Worm (Caenorhabditis elegans) whole organism, L4 larva: Measurements from ENCODE around the gene let-92.

ENCODE experiments used
- F10B5.3 ChIP-seq: sonication (generic microtip); optimal IDR thresholded peaks from 2 replicates; lab custom pipeline; 2016; ENCODE audit warnings: mild to moderate bottlenecking, missing genetic modification characterization, missing compliant biosample characterization
- F26F4.8 ChIP-seq: fragments of 200-800 bp; sonication (Bioruptor generic); conservative IDR thresholded peaks from 2 replicates; pipeline ENCODE4 v1.3.6; 2022; ENCODE audit warnings: missing genetic modification characterization, missing compliant biosample characterization
- R02D3.7 ChIP-seq: fragments of 150-350 bp; sonication (generic microtip); optimal IDR thresholded peaks from 3 replicates; lab custom pipeline; 2014; ENCODE audit warnings: missing biosample characterization, missing genetic modification characterization
- T20F7.1 ChIP-seq: fragments of 200-800 bp; sonication (Bioruptor generic); optimal IDR thresholded peaks from 2 replicates; lab custom pipeline; 2018; ENCODE audit warnings: mild to moderate bottlenecking, missing genetic modification characterization, missing compliant biosample characterization
- T26A8.4 ChIP-seq: fragments of 200-800 bp; sonication (Bioruptor generic); IDR thresholded peaks from 2 replicates; pipeline ENCODE4 v1.3.6; 2022; ENCODE audit warnings: missing genetic modification characterization, missing compliant biosample characterization
- Y105C5A.15 ChIP-seq: fragments of 200-800 bp; sonication (Bioruptor generic); IDR thresholded peaks from 2 replicates; pipeline ENCODE4 v1.3.6; 2022; ENCODE audit warnings: missing genetic modification characterization, missing compliant biosample characterization
- Y5F2A.4 ChIP-seq: fragments of 200-800 bp; sonication (Bioruptor generic); optimal IDR thresholded peaks from 2 replicates; lab custom pipeline; 2018; ENCODE audit warnings: mild to moderate bottlenecking, missing genetic modification characterization, missing compliant biosample characterization
- aha-1 ChIP-seq: fragments of 150-350 bp; peaks from one replicate; lab custom pipeline; 2014; ENCODE audit warnings: missing biosample characterization, missing genetic modification characterization
- aly-2 ChIP-seq: sonication (generic microtip); optimal IDR thresholded peaks from 2 replicates; lab custom pipeline; 2018; ENCODE audit warnings: missing biosample characterization, missing genetic modification characterization
- arid-1 ChIP-seq: fragments of 200-800 bp; sonication (Bioruptor generic); conservative IDR thresholded peaks from 2 replicates; pipeline ENCODE4 v1.3.6; 2022; ENCODE audit warnings: missing genetic modification reagents, missing genetic modification characterization, missing compliant biosample characterization
- ceh-28 ChIP-seq: fragments of 150-350 bp; optimal IDR thresholded peaks from 2 replicates; lab custom pipeline; 2014; ENCODE audit warnings: missing biosample characterization, missing genetic modification reagents, missing genetic modification characterization
- ceh-44 ChIP-seq: fragments of 200-800 bp; sonication (Bioruptor generic); IDR thresholded peaks from 2 replicates; pipeline ENCODE4 v1.3.6; 2022; ENCODE audit warnings: missing genetic modification reagents, missing genetic modification characterization, missing compliant biosample characterization
- ces-1 ChIP-seq: fragments of 150-350 bp; sonication (generic microtip); optimal IDR thresholded peaks from 4 replicates; lab custom pipeline; 2014; ENCODE audit warnings: missing biosample characterization, missing genetic modification reagents, missing genetic modification characterization
- cey-2 ChIP-seq: sonication (generic microtip); optimal IDR thresholded peaks from 3 replicates; lab custom pipeline; 2017; ENCODE audit warnings: missing genetic modification characterization, mild to moderate bottlenecking, missing compliant biosample characterization, antibody characterized with exemption, borderline replicate concordance; ENCODE audit not compliant: insufficient read depth
- daf-12 ChIP-seq: fragments of 150-350 bp; optimal IDR thresholded peaks from 2 replicates; lab custom pipeline; 2014; ENCODE audit warnings: missing biosample characterization, missing genetic modification reagents, missing genetic modification characterization
- daf-19 ChIP-seq: fragments of 200-800 bp; sonication (Bioruptor generic); conservative IDR thresholded peaks from 2 replicates; pipeline ENCODE4 v1.3.6; 2022; ENCODE audit warnings: missing genetic modification characterization, missing compliant biosample characterization
- duxl-1 ChIP-seq: sonication (generic microtip); optimal IDR thresholded peaks from 2 replicates; lab custom pipeline; 2016; ENCODE audit warnings: mild to moderate bottlenecking, missing genetic modification characterization, moderate library complexity, missing compliant biosample characterization; ENCODE audit not compliant: poor library complexity
- dve-1 ChIP-seq: sonication (generic microtip); optimal IDR thresholded peaks from 2 replicates; lab custom pipeline; 2017; ENCODE audit warnings: antibody characterized with exemption, mild to moderate bottlenecking, missing genetic modification characterization, missing compliant biosample characterization; ENCODE audit not compliant: insufficient read depth
- egl-27 ChIP-seq: sonication (generic microtip); optimal IDR thresholded peaks from 3 replicates; lab custom pipeline; 2017; ENCODE audit warnings: missing biosample characterization, missing genetic modification reagents, missing genetic modification characterization
- fkh-10 ChIP-seq: fragments of 150-350 bp; optimal IDR thresholded peaks from 2 replicates; lab custom pipeline; 2014; ENCODE audit warnings: missing biosample characterization, missing genetic modification reagents, missing genetic modification characterization
- fos-1 ChIP-seq: fragments of 150-350 bp; optimal IDR thresholded peaks from 2 replicates; lab custom pipeline; 2014; ENCODE audit warnings: missing biosample characterization, missing genetic modification characterization
- gei-8 ChIP-seq: fragments of 200-800 bp; sonication (Bioruptor generic); optimal IDR thresholded peaks from 2 replicates; lab custom pipeline; 2018; ENCODE audit warnings: mild to moderate bottlenecking, missing genetic modification characterization, missing compliant biosample characterization
- hif-1 ChIP-seq, 2 experiments: sonication (generic microtip); optimal IDR thresholded peaks; 2 replicates each; lab custom pipeline; 2016 to 2017; ENCODE audit warnings: missing compliant biosample characterization in 2 of 2, missing genetic modification characterization in 2 of 2, missing genetic modification reagents in 2 of 2, missing genotype in 2 of 2, mild to moderate bottlenecking in 1 of 2
- jun-1 ChIP-seq: fragments of 150-350 bp; optimal IDR thresholded peaks from 2 replicates; lab custom pipeline; 2014; ENCODE audit warnings: missing biosample characterization, missing genetic modification reagents, missing genetic modification characterization
- lim-7 ChIP-seq: fragments of 200-800 bp; sonication (Bioruptor generic); IDR thresholded peaks from 2 replicates; pipeline ENCODE4 v1.3.6; 2022; ENCODE audit warnings: missing genetic modification characterization, missing compliant biosample characterization
- lin-38 ChIP-seq: fragments of 200-800 bp; sonication (Bioruptor generic); IDR thresholded peaks from 2 replicates; pipeline ENCODE4 v1.3.6; 2022; ENCODE audit warnings: missing genetic modification reagents, missing genetic modification characterization, missing compliant biosample characterization
- lir-3 ChIP-seq: sonication (generic microtip); optimal IDR thresholded peaks from 2 replicates; lab custom pipeline; 2016; ENCODE audit warnings: mild to moderate bottlenecking, missing genetic modification characterization, missing compliant biosample characterization
- mep-1 ChIP-seq: fragments of 150-350 bp; sonication (generic microtip); optimal IDR thresholded peaks from 3 replicates; lab custom pipeline; 2014; ENCODE audit warnings: missing biosample characterization, missing genetic modification characterization
- mxl-3 ChIP-seq: fragments of 200-800 bp; sonication (Bioruptor generic); optimal IDR thresholded peaks from 2 replicates; lab custom pipeline; 2018; ENCODE audit warnings: mild to moderate bottlenecking, missing genetic modification characterization, missing compliant biosample characterization
- nhr-10 ChIP-seq: fragments of 150-350 bp; optimal IDR thresholded peaks from 2 replicates; lab custom pipeline; 2014; ENCODE audit warnings: missing biosample characterization, missing genetic modification characterization
- nhr-102 ChIP-seq: sonication (generic microtip); optimal IDR thresholded peaks from 2 replicates; lab custom pipeline; 2016; ENCODE audit warnings: mild to moderate bottlenecking, missing genetic modification characterization, moderate library complexity, missing compliant biosample characterization
- nhr-11 ChIP-seq: fragments of 150-350 bp; optimal IDR thresholded peaks from 2 replicates; lab custom pipeline; 2014; ENCODE audit warnings: missing biosample characterization, missing genetic modification characterization
- nhr-28 ChIP-seq: fragments of 150-350 bp; optimal IDR thresholded peaks from 2 replicates; lab custom pipeline; 2014; ENCODE audit warnings: missing biosample characterization, missing genetic modification characterization
- nhr-42 ChIP-seq: fragments of 200-800 bp; sonication (Bioruptor generic); IDR thresholded peaks from 2 replicates; pipeline ENCODE4 v1.3.6; 2022; ENCODE audit warnings: missing genetic modification characterization, missing compliant biosample characterization
- nhr-76 ChIP-seq: fragments of 150-350 bp; optimal IDR thresholded peaks from 2 replicates; lab custom pipeline; 2014; ENCODE audit warnings: missing biosample characterization, missing genetic modification characterization
- nhr-77 ChIP-seq: fragments of 150-350 bp; optimal IDR thresholded peaks from 2 replicates; lab custom pipeline; 2014; ENCODE audit warnings: missing biosample characterization, missing genetic modification characterization
- pha-4 ChIP-seq, 2 experiments: fragments of 150-350 bp in 1 of 2; fragments of 200-800 bp in 1 of 2; sonication (Bioruptor generic) in 1 of 2; IDR thresholded peaks in 1 of 2; optimal IDR thresholded peaks in 1 of 2; 2 replicates each; pipeline versions ENCODE4 v1.3.6 to Lab custom; 2014 to 2022; ENCODE audit warnings: missing genetic modification characterization in 2 of 2, missing genetic modification reagents in 2 of 2, missing biosample characterization in 1 of 2, missing compliant biosample characterization in 1 of 2
- pqm-1 ChIP-seq: sonication (generic microtip); optimal IDR thresholded peaks from 2 replicates; lab custom pipeline; 2017; ENCODE audit warnings: missing biosample characterization, missing genetic modification characterization
- skn-1 ChIP-seq: fragments of 150-350 bp; optimal IDR thresholded peaks from 2 replicates; lab custom pipeline; 2014; ENCODE audit warnings: missing biosample characterization, missing genetic modification characterization
- snpc-1.2 ChIP-seq: fragments of 200-800 bp; sonication (Bioruptor generic); IDR thresholded peaks from 2 replicates; pipeline ENCODE4 v1.3.6; 2022; ENCODE audit warnings: missing genetic modification reagents, missing genetic modification characterization, missing compliant biosample characterization
- spr-3 ChIP-seq: fragments of 200-800 bp; sonication (Bioruptor generic); optimal IDR thresholded peaks from 2 replicates; lab custom pipeline; 2018; ENCODE audit warnings: mild to moderate bottlenecking, missing genetic modification characterization, missing compliant biosample characterization
- tag-97 ChIP-seq: fragments of 200-800 bp; sonication (Bioruptor generic); IDR thresholded peaks from 2 replicates; pipeline ENCODE4 v1.3.6; 2022; ENCODE audit warnings: missing genetic modification characterization, missing compliant biosample characterization
- tra-1 ChIP-seq: fragments of 200-800 bp; sonication (Bioruptor generic); IDR thresholded peaks from 2 replicates; pipeline ENCODE4 v1.3.6; 2022; ENCODE audit warnings: missing genetic modification reagents, missing genetic modification characterization, missing compliant biosample characterization
- vab-7 ChIP-seq: fragments of 200-800 bp; sonication (Bioruptor generic); IDR thresholded peaks from 2 replicates; pipeline ENCODE4 v1.3.6; 2022; ENCODE audit warnings: missing genetic modification reagents, missing genetic modification characterization, missing compliant biosample characterization
- zfp-2 ChIP-seq: sonication (generic microtip); optimal IDR thresholded peaks from 2 replicates; lab custom pipeline; 2016; ENCODE audit warnings: mild to moderate bottlenecking, missing genetic modification characterization, missing compliant biosample characterization
- zfp-3 ChIP-seq: fragments of 200-800 bp; sonication (Bioruptor generic); conservative IDR thresholded peaks from 2 replicates; pipeline ENCODE4 v1.3.6; 2022; ENCODE audit warnings: missing genetic modification reagents, missing genetic modification characterization, missing compliant biosample characterization
- zip-2 ChIP-seq: fragments of 150-350 bp; optimal IDR thresholded peaks from 2 replicates; lab custom pipeline; 2014; ENCODE audit warnings: missing biosample characterization, missing genetic modification characterization
- ztf-7 ChIP-seq: fragments of 150-350 bp; optimal IDR thresholded peaks from 2 replicates; lab custom pipeline; 2014; ENCODE audit warnings: missing biosample characterization, missing genetic modification characterization

The let-92 gene

ce11 chrIV:11809708-11810114, 48.5 kb upstream of the let-92 start (continued):
- TF ChIP-seq duxl-1 (no peak), fos-1 (tag; lab: Kevin White, UChicago) (no peak), F26F4.8 (GFP tag; lab: Robert Waterston, UW) (no peak), zip-2 (tag; lab: Kevin White, UChicago) (no peak), pha-4 (GFP tag; IDR thresholded peaks at IDR 0.05; lab: Robert Waterston, UW) (no peak), pha-4 (tag; optimal IDR thresholded peaks at IDR 0.05; lab: Kevin White, UChicago) (peak; percentile 28), nhr-42 (GFP tag; lab: Robert Waterston, UW) (no peak), nhr-76 (tag; lab: Kevin White, UChicago) (no peak), F10B5.3 (tag; lab: Kevin White, UChicago) (no peak), snpc-1.2 (GFP tag; lab: Robert Waterston, UW) (no peak), pqm-1 (tag; lab: Kevin White, UChicago) (no peak), aha-1 (tag; lab: Kevin White, UChicago) (peak; percentile 99), mxl-3 (peak; percentile 34), ceh-44 (GFP tag; lab: Robert Waterston, UW) (no peak), tra-1 (GFP tag; lab: Robert Waterston, UW) (0 out of 2 replicates have a peak, but pooled peaks have one; percentile 4), hif-1 (tag; optimal IDR thresholded peaks at IDR 0.05; lab: Kevin White, UChicago) (peak in 1 of 2 experiments; percentile 65), Y5F2A.4 (GFP tag; lab: Kevin White, UChicago) (no peak), lin-38 (GFP tag; lab: Robert Waterston, UW) (no peak), T20F7.1 (GFP tag; lab: Kevin White, UChicago) (peak; percentile 21), arid-1 (no peak), jun-1 (no peak), zfp-3 (GFP tag; lab: Robert Waterston, UW) (no peak), gei-8 (GFP tag; lab: Kevin White, UChicago) (no peak), fkh-10 (peak; percentile 90), nhr-10 (tag; lab: Kevin White, UChicago) (no peak), daf-19 (no peak), ceh-28 (tag; lab: Kevin White, UChicago) (no peak), egl-27 (tag; lab: Kevin White, UChicago) (no peak), skn-1 (no peak), dve-1 (peak; percentile 89), lir-3 (tag; lab: Kevin White, UChicago) (no peak), ces-1 (GFP tag; lab: Kevin White, UChicago) (no peak), mep-1 (tag; lab: Kevin White, UChicago) (peak; percentile 87), nhr-11 (peak; percentile 83), tag-97 (no peak), ztf-7 (tag; lab: Kevin White, UChicago) (no peak), Y105C5A.15 (no peak), vab-7 (GFP tag; lab: Robert Waterston, UW) (no peak)

- no peak for TF ChIP-seq F26F4.8 (GFP tag; lab: Robert Waterston, UW)
- TF ChIP-seq daf-19, result no peak
- TF ChIP-seq aly-2 (tag; lab: Kevin White, UChicago), result no peak
- no peak for TF ChIP-seq lim-7
- no peak for TF ChIP-seq R02D3.7 (tag; lab: Kevin White, UChicago)
- TF ChIP-seq aha-1 (tag; lab: Kevin White, UChicago), result peak; percentile 42
- TF ChIP-seq nhr-28 (tag; lab: Kevin White, UChicago), result peak; percentile 44
- no peak for TF ChIP-seq nhr-77 (tag; lab: Kevin White, UChicago)
- no peak for TF ChIP-seq cey-2 (tag; lab: Kevin White, UChicago)
- TF ChIP-seq T26A8.4, result no peak
- peak; percentile 37 for TF ChIP-seq mxl-3
- no peak for TF ChIP-seq zfp-2
- no peak for TF ChIP-seq daf-12 (tag; lab: Kevin White, UChicago)
- no peak for TF ChIP-seq zfp-3 (GFP tag; lab: Robert Waterston, UW)
- TF ChIP-seq nhr-102 (tag; lab: Kevin White, UChicago), result no peak
- no peak for TF ChIP-seq lir-3 (tag; lab: Kevin White, UChicago)
- TF ChIP-seq fkh-10, result no peak
- no peak for TF ChIP-seq dve-1
- no peak for TF ChIP-seq spr-3 (GFP tag; lab: Kevin White, UChicago)
Measured at ce11 chrIV:11812017-11812416, 46.2 kb upstream of the let-92 start.
